Worm (Caenorhabditis elegans) whole organism, young adult: Measurements from ENCODE around the gene ZC373.5.

Experiments used
- C06A6.2 ChIP-seq: fragments of 200-800 bp; sonication (Bioruptor generic); conservative IDR thresholded peaks from 2 replicates; pipeline ENCODE4 v1.3.6; 2022; ENCODE audit warnings: missing genetic modification characterization, missing compliant biosample characterization
- F22D6.2 ChIP-seq: sonication (generic microtip); optimal IDR thresholded peaks from 2 replicates; lab custom pipeline; 2016; ENCODE audit warnings: mild to moderate bottlenecking, missing genetic modification characterization, missing compliant biosample characterization
- F57C9.4 ChIP-seq: sonication (generic microtip); optimal IDR thresholded peaks from 2 replicates; lab custom pipeline; 2017; ENCODE audit warnings: mild to moderate bottlenecking, missing genetic modification characterization, missing compliant biosample characterization
- ama-1 ChIP-seq, 3 experiments: fragments of 150-350 bp in 1 of 3; sonication (generic microtip) in 2 of 3; optimal IDR thresholded peaks; 2 replicates each; lab custom pipeline; 2014 to 2018; ENCODE audit warnings: missing biosample characterization in 2 of 3, missing genetic modification characterization in 2 of 3, missing genetic modification reagents in 2 of 3
- nhr-120 ChIP-seq: fragments of 200-800 bp; sonication (Bioruptor generic); IDR thresholded peaks from 2 replicates; pipeline ENCODE4 v1.3.6; 2022; ENCODE audit warnings: missing genetic modification characterization, missing compliant biosample characterization

DNA sequence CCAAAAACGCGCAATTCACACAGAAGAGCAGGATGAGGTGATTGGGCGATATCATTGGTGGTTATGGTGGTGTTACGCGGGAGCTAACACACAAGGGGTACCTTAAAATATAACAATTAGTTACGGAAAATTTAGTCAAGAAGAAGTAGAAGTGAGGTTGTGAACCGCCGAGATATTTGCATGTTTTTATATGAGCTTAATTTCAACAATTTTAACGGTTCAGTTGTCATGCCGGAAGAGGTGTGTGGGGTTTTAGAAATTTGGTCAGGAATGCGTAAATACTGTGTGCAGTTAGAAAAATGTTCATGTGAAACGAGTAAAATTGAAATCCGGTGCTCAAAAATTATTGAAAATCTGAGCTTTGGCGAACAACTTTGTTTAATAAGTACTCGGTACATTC lies 18.7 kb upstream of the ZC373.5 start, which contains the start of gene flp-3:
- no peak for TF ChIP-seq C06A6.2 (GFP tag; lab: Robert Waterston, UW)
- TF ChIP-seq nhr-120 (GFP tag; lab: Robert Waterston, UW), result no peak
- no peak for TF ChIP-seq ama-1 (optimal IDR thresholded peaks at IDR 0.05; lab: Kevin White, UChicago)
- no peak for TF ChIP-seq ama-1 (GFP tag; optimal IDR thresholded peaks at IDR 0.05; lab: Kevin White, UChicago)
- no peak for TF ChIP-seq F22D6.2 (tag; lab: Kevin White, UChicago)
- TF ChIP-seq F57C9.4 (tag; lab: Kevin White, UChicago), result no peak
